Fruit fly (Drosophila melanogaster) whole organism, embryonic: Measurements from ENCODE around the gene CG34148.

ENCODE experiments used
- CG1832 ChIP-seq: fragments of 200-800 bp; sonication (Bioruptor generic); optimal IDR thresholded peaks from 2 replicates; lab custom pipeline; 2017; ENCODE audit warnings: missing biosample characterization, mild to moderate bottlenecking, missing genetic modification characterization, inconsistent platforms
- CG32772 ChIP-seq: fragments of 200-800 bp; sonication (Bioruptor generic); IDR thresholded peaks from 2 replicates; pipeline ENCODE4 v1.3.6; 2022; ENCODE audit warnings: missing biosample characterization, missing genetic modification characterization
- CG3407 ChIP-seq: fragments of 200-800 bp; sonication (Bioruptor generic); optimal IDR thresholded peaks from 2 replicates; lab custom pipeline; 2018; ENCODE audit warnings: missing biosample characterization, mild to moderate bottlenecking, missing genetic modification characterization
- CG34422 ChIP-seq: fragments of 200-800 bp; sonication (Bioruptor generic); IDR thresholded peaks from 3 replicates; pipeline ENCODE4 v1.3.6; 2022; ENCODE audit warnings: missing biosample characterization, missing genetic modification characterization
- CG6791 ChIP-seq: fragments of 200-800 bp; sonication (Bioruptor generic); IDR thresholded peaks from 3 replicates; pipeline ENCODE4 v1.3.6; 2022; ENCODE audit warnings: missing biosample characterization, missing genetic modification characterization; ENCODE audit not compliant: partially characterized antibody
- Dip2 ChIP-seq: fragments of 200-800 bp; sonication (Bioruptor generic); IDR thresholded peaks from 2 replicates; pipeline ENCODE4 v1.3.6; 2022; ENCODE audit warnings: missing biosample characterization, missing genetic modification characterization
- Fer3 ChIP-seq: fragments of 200-800 bp; sonication (Bioruptor generic); optimal IDR thresholded peaks from 2 replicates; lab custom pipeline; 2018; ENCODE audit warnings: missing biosample characterization, mild to moderate bottlenecking, missing genetic modification characterization, moderate library complexity
- dimm ChIP-seq: fragments of 200-800 bp; sonication (Bioruptor generic); IDR thresholded peaks from 2 replicates; pipeline ENCODE4 v1.3.6; 2022; ENCODE audit warnings: missing biosample characterization, missing genetic modification characterization

- TF ChIP-seq CG6791 (GFP tag; lab: Robert Waterston, UW) (no peak), CG32772 (GFP tag; lab: Robert Waterston, UW) (peak; percentile 67), CG1832 (no peak), Fer3 (tag; lab: Kevin White, UChicago) (no peak), CG34422 (peak; percentile 33; the same call in 2 of the 3 replicates), Dip2 (GFP tag; lab: Robert Waterston, UW) (no peak), dimm (GFP tag; lab: Robert Waterston, UW) (no peak), CG3407 (GFP tag; lab: Kevin White, UChicago) (no peak)
Observed at dm6 chr3R:21887588-21888007, 9.1 kb upstream of the CG34148 start.
